Worm (Caenorhabditis elegans) whole organism, L3 larva: ENCODE results near the gene abcf-1.

Experiments
- R02D3.7 ChIP-seq: fragments of 150-350 bp; optimal IDR thresholded peaks from 2 replicates; lab custom pipeline; 2014; ENCODE audit warnings: missing biosample characterization, missing genetic modification characterization
- ZK546.5 ChIP-seq: sonication (generic microtip); optimal IDR thresholded peaks from 2 replicates; lab custom pipeline; 2017; ENCODE audit warnings: missing biosample characterization, missing genetic modification characterization
- ama-1 ChIP-seq: fragments of 150-350 bp; optimal IDR thresholded peaks from 2 replicates; lab custom pipeline; 2018
- ceh-16 ChIP-seq: sonication (generic microtip); optimal IDR thresholded peaks from 2 replicates; lab custom pipeline; 2017; ENCODE audit warnings: missing biosample characterization, missing genetic modification characterization
- ceh-28 ChIP-seq: fragments of 150-350 bp; optimal IDR thresholded peaks from 2 replicates; lab custom pipeline; 2014; ENCODE audit warnings: missing biosample characterization, missing genetic modification reagents, missing genetic modification characterization
- daf-12 ChIP-seq: fragments of 150-350 bp; optimal IDR thresholded peaks from 2 replicates; lab custom pipeline; 2014; ENCODE audit warnings: missing biosample characterization, missing genetic modification reagents, missing genetic modification characterization
- egl-27 ChIP-seq: sonication (generic microtip); optimal IDR thresholded peaks from 4 replicates; lab custom pipeline; 2017; ENCODE audit warnings: missing biosample characterization, missing genetic modification reagents, missing genetic modification characterization
- egl-5 ChIP-seq: fragments of 150-350 bp; optimal IDR thresholded peaks from 2 replicates; lab custom pipeline; 2017; ENCODE audit warnings: missing biosample characterization, missing genetic modification reagents, missing genetic modification characterization, inconsistent platforms
- fkh-10 ChIP-seq: sonication (generic microtip); optimal IDR thresholded peaks from 2 replicates; lab custom pipeline; 2017; ENCODE audit warnings: missing biosample characterization, missing genetic modification reagents, missing genetic modification characterization
- fos-1 ChIP-seq: fragments of 150-350 bp; optimal IDR thresholded peaks from 2 replicates; lab custom pipeline; 2014; ENCODE audit warnings: missing biosample characterization, missing genetic modification characterization
- hmg-11 ChIP-seq: sonication (generic microtip); optimal IDR thresholded peaks from 2 replicates; lab custom pipeline; 2016; ENCODE audit warnings: missing genetic modification characterization, missing compliant biosample characterization
- jun-1 ChIP-seq: fragments of 150-350 bp; optimal IDR thresholded peaks from 2 replicates; lab custom pipeline; 2014; ENCODE audit warnings: missing biosample characterization, missing genetic modification reagents, missing genetic modification characterization
- lin-15B ChIP-seq: fragments of 150-350 bp; optimal IDR thresholded peaks from 2 replicates; lab custom pipeline; 2014; ENCODE audit warnings: missing biosample characterization, missing genetic modification characterization
- lin-39 ChIP-seq: fragments of 150-350 bp; optimal IDR thresholded peaks from 2 replicates; lab custom pipeline; 2018; ENCODE audit warnings: missing biosample characterization, missing genetic modification reagents, missing genetic modification characterization
- lsy-12 ChIP-seq: sonication (generic microtip); optimal IDR thresholded peaks from 2 replicates; lab custom pipeline; 2016; ENCODE audit warnings: mild to moderate bottlenecking, missing genetic modification characterization, missing compliant biosample characterization
- mdl-1 ChIP-seq: fragments of 150-350 bp; optimal IDR thresholded peaks from 2 replicates; lab custom pipeline; 2014; ENCODE audit warnings: missing biosample characterization, missing genetic modification characterization
- mml-1 ChIP-seq: fragments of 150-350 bp; sonication (generic microtip); optimal IDR thresholded peaks from 3 replicates; lab custom pipeline; 2014; ENCODE audit warnings: missing biosample characterization, missing genetic modification characterization
- nfya-1 ChIP-seq: sonication (generic microtip); optimal IDR thresholded peaks from 2 replicates; lab custom pipeline; 2017; ENCODE audit warnings: missing genetic modification characterization, mild to moderate bottlenecking, missing compliant biosample characterization, antibody characterized with exemption, moderate library complexity; ENCODE audit not compliant: insufficient read depth
- nhr-237 ChIP-seq: fragments of 150-350 bp; optimal IDR thresholded peaks from 2 replicates; lab custom pipeline; 2014; ENCODE audit warnings: missing biosample characterization, missing genetic modification characterization
- nhr-28 ChIP-seq: fragments of 150-350 bp; optimal IDR thresholded peaks from 2 replicates; lab custom pipeline; 2014; ENCODE audit warnings: missing biosample characterization, missing genetic modification characterization
- nhr-67 ChIP-seq: fragments of 150-350 bp; optimal IDR thresholded peaks from 2 replicates; lab custom pipeline; 2014; ENCODE audit warnings: missing biosample characterization, missing genetic modification characterization
- nhr-76 ChIP-seq: fragments of 150-350 bp; sonication (generic microtip); optimal IDR thresholded peaks from 5 replicates; lab custom pipeline; 2014; ENCODE audit warnings: missing biosample characterization, missing genetic modification characterization
- nhr-77 ChIP-seq: fragments of 150-350 bp; optimal IDR thresholded peaks from 2 replicates; lab custom pipeline; 2014; ENCODE audit warnings: missing biosample characterization, missing genetic modification characterization
- pha-4 ChIP-seq: fragments of 150-350 bp; optimal IDR thresholded peaks from 2 replicates; lab custom pipeline; 2014; ENCODE audit warnings: missing biosample characterization, missing genetic modification reagents, missing genetic modification characterization
- pqm-1 ChIP-seq: fragments of 150-350 bp; optimal IDR thresholded peaks from 2 replicates; lab custom pipeline; 2017; ENCODE audit warnings: missing biosample characterization, missing genetic modification characterization, inconsistent platforms
- sea-2 ChIP-seq: fragments of 150-350 bp; sonication (generic microtip); optimal IDR thresholded peaks from 4 replicates; lab custom pipeline; 2014; ENCODE audit warnings: missing biosample characterization, missing genetic modification reagents, missing genetic modification characterization
- skn-1 ChIP-seq: fragments of 150-350 bp; optimal IDR thresholded peaks from 2 replicates; lab custom pipeline; 2014; ENCODE audit warnings: missing biosample characterization, missing genetic modification characterization
- unc-39 ChIP-seq: sonication (generic microtip); optimal IDR thresholded peaks from 4 replicates; lab custom pipeline; 2017; ENCODE audit warnings: missing biosample characterization, missing genetic modification characterization
- ztf-11 ChIP-seq: fragments of 150-350 bp; optimal IDR thresholded peaks from 2 replicates; lab custom pipeline; 2014; ENCODE audit warnings: missing biosample characterization, missing genetic modification characterization

abcf-1 gene

DNA sequence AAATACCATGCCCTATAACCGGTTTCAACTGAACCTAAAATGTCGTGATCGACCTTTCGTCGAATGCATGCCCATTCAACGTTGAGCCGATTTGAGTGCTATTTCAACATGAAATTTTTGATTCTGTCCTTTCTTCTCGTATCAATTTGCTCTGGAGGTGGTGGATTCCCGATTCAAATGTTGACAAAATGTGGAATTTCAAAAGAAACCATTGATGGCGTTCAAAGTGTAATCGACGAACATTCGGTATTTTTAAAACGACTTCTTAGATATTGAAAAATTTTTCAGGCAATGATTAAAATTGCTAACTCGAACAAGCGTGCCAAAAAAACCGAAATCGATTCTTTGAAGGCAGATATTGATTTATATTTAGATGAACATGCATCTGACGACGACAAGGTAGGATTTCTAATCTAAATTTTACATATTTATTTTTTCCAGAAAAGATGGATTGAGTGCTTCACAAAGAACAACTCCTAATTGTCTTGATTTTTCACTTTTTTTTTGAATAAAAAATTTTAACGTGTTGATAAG, 36.0 kb downstream of the abcf-1 start, which contains the start of gene R11D1.13:
R11D1.13 (plus strand) TSS at position 51 of the 534 bp plus-strand sequence.
- TF ChIP-seq nhr-77 (tag; lab: Kevin White, UChicago), result no peak
- TF ChIP-seq mdl-1 (tag; lab: Kevin White, UChicago), result no peak
- no peak for TF ChIP-seq lin-15B (tag; lab: Kevin White, UChicago)
- TF ChIP-seq unc-39 (tag; lab: Kevin White, UChicago), result no peak

- TF ChIP-seq skn-1 (tag; lab: Kevin White, UChicago) (no peak), lsy-12 (tag; lab: Kevin White, UChicago) (no peak), mml-1 (tag; lab: Kevin White, UChicago) (no peak), ama-1 (lab: Kevin White, UChicago) (no peak), ceh-28 (tag; lab: Kevin White, UChicago) (no peak), nhr-28 (no peak), fos-1 (tag; lab: Kevin White, UChicago) (no peak), pha-4 (tag; lab: Kevin White, UChicago) (no peak), ZK546.5 (tag; lab: Kevin White, UChicago) (no peak), sea-2 (GFP tag; lab: Kevin White, UChicago) (no peak)
These were observed 37.3 kb downstream of the abcf-1 start, which contains the start of gene R11D1.12 for ce11 chrV:12725893-12726292. Gene R11D1.12 (minus strand): TSS chrV:12725993.

ce11 chrV:12719713-12720112, 43.5 kb downstream of the abcf-1 start, which contains the start of gene R11D1.7:
Gene R11D1.7 (plus strand): TSS chrV:12720013.
- TF ChIP-seq daf-12 (tag; lab: Kevin White, UChicago) (no peak), nfya-1 (tag; lab: Kevin White, UChicago) (no peak), ceh-28 (tag; lab: Kevin White, UChicago) (no peak), fos-1 (tag; lab: Kevin White, UChicago) (no peak), fkh-10 (GFP tag; lab: Kevin White, UChicago) (no peak), egl-5 (tag; lab: Kevin White, UChicago) (no peak), nhr-237 (tag; lab: Kevin White, UChicago) (no peak), lin-39 (tag; lab: Kevin White, UChicago) (no peak), mml-1 (tag; lab: Kevin White, UChicago) (no peak)

DNA sequence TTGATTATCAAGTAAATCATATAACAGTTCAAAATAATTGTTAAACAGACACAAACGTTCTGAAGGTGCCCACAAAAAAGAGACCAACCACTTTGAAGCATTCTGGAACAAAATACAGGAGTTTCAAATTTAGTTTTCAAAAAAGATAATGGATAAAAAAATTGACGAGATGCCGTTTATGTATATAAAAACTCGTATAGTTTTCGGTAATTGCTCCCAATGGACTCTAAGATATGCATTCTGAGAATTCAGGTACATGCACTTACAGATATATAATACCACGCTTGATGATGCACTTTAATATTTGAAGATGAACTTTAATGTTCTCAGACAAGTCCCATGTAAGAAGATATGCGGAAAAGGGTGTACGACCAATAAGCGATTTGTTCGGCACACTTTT, 44.6 kb downstream of the abcf-1 start, which contains the start of gene str-181:
str-181 (minus strand) TSS at position 101 of the 400 bp plus-strand sequence.
- TF ChIP-seq nhr-76 (tag; lab: Kevin White, UChicago), result no peak
- TF ChIP-seq pha-4 (tag; lab: Kevin White, UChicago), result no peak

DNA sequence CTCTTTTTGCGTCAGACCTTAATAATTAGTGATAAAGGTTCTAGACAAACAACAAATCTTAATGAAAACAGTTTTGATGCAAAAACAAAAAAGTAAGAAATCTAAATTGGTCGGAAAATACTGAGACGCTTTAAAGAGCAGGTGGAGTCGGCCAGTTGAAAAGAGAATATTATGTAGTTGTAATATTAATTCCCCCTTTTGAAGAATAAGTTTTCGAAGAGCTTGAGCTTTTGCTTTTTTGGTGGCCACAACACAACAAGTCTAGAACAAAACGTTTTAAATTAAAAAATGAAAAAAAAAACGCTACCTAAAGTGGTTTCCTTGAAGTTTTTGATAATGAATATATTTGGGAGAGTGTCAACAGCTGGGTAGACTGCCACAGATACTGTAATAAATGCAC, 46.7 kb downstream of the abcf-1 start, which contains the start of gene str-178:
str-178 (minus strand) TSS at position 101 of the 400 bp plus-strand sequence.
- no peak for TF ChIP-seq mml-1 (tag; lab: Kevin White, UChicago)
- no peak for TF ChIP-seq ztf-11 (tag; lab: Kevin White, UChicago)
- TF ChIP-seq ceh-16 (tag; lab: Kevin White, UChicago), result no peak
- no peak for TF ChIP-seq fos-1 (tag; lab: Kevin White, UChicago)
- no peak for TF ChIP-seq R02D3.7
- TF ChIP-seq nhr-67, result no peak
- TF ChIP-seq, all 47 proteins: peak for 0

DNA sequence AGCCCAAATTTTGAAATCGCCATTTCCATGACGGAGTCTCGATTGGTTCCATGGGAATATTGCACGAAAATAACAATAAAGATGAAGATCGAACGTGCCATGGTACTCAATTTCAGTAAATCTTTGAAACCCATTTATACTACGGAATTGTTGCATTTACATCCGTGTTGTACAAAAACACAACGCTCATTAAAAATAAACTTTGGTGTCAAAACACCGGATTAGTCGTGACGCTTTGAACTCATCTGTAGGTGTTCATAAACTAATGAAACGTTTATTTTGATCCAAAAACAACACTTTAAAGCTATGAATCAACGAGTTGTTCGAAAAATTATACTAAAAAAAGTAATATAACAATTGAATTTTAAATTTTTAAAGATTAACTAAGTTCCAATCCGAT, 49.1 kb downstream of the abcf-1 start, which contains the start of gene R11D1.4:
R11D1.4 (minus strand) TSS at position 101 of the 400 bp plus-strand sequence.
- TF ChIP-seq jun-1 (no peak), egl-27 (tag; lab: Kevin White, UChicago) (no peak), ZK546.5 (tag; lab: Kevin White, UChicago) (no peak), hmg-11 (tag; lab: Kevin White, UChicago) (no peak), skn-1 (tag; lab: Kevin White, UChicago) (no peak), nhr-76 (tag; lab: Kevin White, UChicago) (no peak), fos-1 (tag; lab: Kevin White, UChicago) (no peak), pqm-1 (tag; lab: Kevin White, UChicago) (no peak), lin-39 (tag; lab: Kevin White, UChicago) (no peak)
